Fruit fly (Drosophila melanogaster) whole organism, prepupa: Measurements from ENCODE around the gene CG15468.

Experiments
- CG10631 ChIP-seq: fragments of 200-800 bp; sonication (Bioruptor generic); optimal IDR thresholded peaks from 2 replicates; lab custom pipeline; 2016; ENCODE audit warnings: missing biosample characterization, missing genetic modification characterization
- CG10669 ChIP-seq: fragments of 200-800 bp; sonication (Bioruptor generic); optimal IDR thresholded peaks from 3 replicates; lab custom pipeline; 2018; ENCODE audit warnings: missing biosample characterization, mild to moderate bottlenecking, missing genetic modification characterization, moderate library complexity
- CG11294 ChIP-seq: fragments of 200-800 bp; sonication (Bioruptor generic); IDR thresholded peaks from 2 replicates; pipeline ENCODE4 v1.3.6; 2022; ENCODE audit warnings: missing biosample characterization, missing genetic modification characterization
- CG11762 ChIP-seq: fragments of 200-800 bp; sonication (Bioruptor generic); optimal IDR thresholded peaks from 3 replicates; lab custom pipeline; 2016; ENCODE audit warnings: missing biosample characterization, missing genetic modification characterization; ENCODE audit not compliant: insufficient read depth
- CG1621 ChIP-seq: fragments of 200-800 bp; sonication (Bioruptor generic); optimal IDR thresholded peaks from 3 replicates; lab custom pipeline; 2018; ENCODE audit warnings: missing biosample characterization, mild to moderate bottlenecking, missing genetic modification characterization
- CG16779 ChIP-seq: fragments of 200-800 bp; sonication (Bioruptor generic); optimal IDR thresholded peaks from 3 replicates; lab custom pipeline; 2017; ENCODE audit warnings: missing biosample characterization, mild to moderate bottlenecking, missing genetic modification characterization
- CG3032 ChIP-seq: fragments of 200-800 bp; optimal IDR thresholded peaks from 2 replicates; lab custom pipeline; 2019; ENCODE audit warnings: missing biosample characterization, mild to moderate bottlenecking, missing genetic modification characterization, moderate library complexity
- CG32006 ChIP-seq: fragments of 200-800 bp; sonication (Bioruptor generic); optimal IDR thresholded peaks from 3 replicates; lab custom pipeline; 2017; ENCODE audit warnings: missing biosample characterization, mild to moderate bottlenecking, missing genetic modification characterization
- CG34406 ChIP-seq: fragments of 200-800 bp; sonication (Bioruptor generic); optimal IDR thresholded peaks from 3 replicates; lab custom pipeline; 2016; ENCODE audit warnings: missing biosample characterization, missing genetic modification characterization
- CG6276 ChIP-seq: fragments of 200-800 bp; sonication (Bioruptor generic); optimal IDR thresholded peaks from 2 replicates; lab custom pipeline; 2017; ENCODE audit warnings: missing biosample characterization, mild to moderate bottlenecking, missing genetic modification characterization
- CG6808 ChIP-seq: fragments of 200-800 bp; sonication (Bioruptor generic); optimal IDR thresholded peaks from 3 replicates; lab custom pipeline; 2017; ENCODE audit warnings: missing biosample characterization, missing genetic modification characterization, mild to moderate bottlenecking, moderate library complexity, missing genetic modification reagents
- CG7368 ChIP-seq: fragments of 200-800 bp; sonication (Bioruptor generic); optimal IDR thresholded peaks from 3 replicates; lab custom pipeline; 2016; ENCODE audit warnings: missing biosample characterization, missing genetic modification characterization
- Eip75B ChIP-seq: fragments of 200-800 bp; sonication (Bioruptor generic); optimal IDR thresholded peaks from 3 replicates; lab custom pipeline; 2016; ENCODE audit warnings: missing biosample characterization, missing genetic modification characterization
- Ets21C ChIP-seq: fragments of 200-800 bp; sonication (Bioruptor generic); optimal IDR thresholded peaks from 3 replicates; lab custom pipeline; 2016; ENCODE audit warnings: missing biosample characterization, missing genetic modification characterization
- Gug ChIP-seq: fragments of 200-800 bp; sonication (Bioruptor generic); IDR thresholded peaks from 2 replicates; pipeline ENCODE4 v1.3.6; 2022; ENCODE audit warnings: missing biosample characterization, missing genetic modification characterization
- Hr39 ChIP-seq: fragments of 200-800 bp; sonication (Bioruptor generic); optimal IDR thresholded peaks from 2 replicates; lab custom pipeline; 2016; ENCODE audit warnings: missing biosample characterization, missing genetic modification characterization
- Hr4 ChIP-seq: fragments of 200-800 bp; sonication (Bioruptor generic); optimal IDR thresholded peaks from 3 replicates; lab custom pipeline; 2016; ENCODE audit warnings: missing biosample characterization, missing genetic modification characterization
- Met ChIP-seq: fragments of 200-800 bp; sonication (Bioruptor generic); optimal IDR thresholded peaks from 3 replicates; lab custom pipeline; 2016; ENCODE audit warnings: missing biosample characterization, missing genetic modification characterization
- Sox15 ChIP-seq: fragments of 200-800 bp; sonication (Bioruptor generic); optimal IDR thresholded peaks from 3 replicates; lab custom pipeline; 2016; ENCODE audit warnings: missing biosample characterization, missing genetic modification characterization
- cyc ChIP-seq: fragments of 200-800 bp; sonication (Bioruptor generic); optimal IDR thresholded peaks from 3 replicates; lab custom pipeline; 2016; ENCODE audit warnings: missing biosample characterization, missing genetic modification characterization
- dac ChIP-seq: fragments of 200-800 bp; sonication (Bioruptor generic); optimal IDR thresholded peaks from 2 replicates; lab custom pipeline; 2017; ENCODE audit warnings: missing biosample characterization, mild to moderate bottlenecking, missing genetic modification characterization
- fd59A ChIP-seq: fragments of 200-800 bp; sonication (Bioruptor generic); optimal IDR thresholded peaks from 2 replicates; lab custom pipeline; 2017; ENCODE audit warnings: missing biosample characterization, mild to moderate bottlenecking, missing genetic modification characterization, missing genetic modification reagents
- fd85E ChIP-seq: fragments of 200-800 bp; sonication (Bioruptor generic); optimal IDR thresholded peaks from 3 replicates; lab custom pipeline; 2016; ENCODE audit warnings: missing biosample characterization, missing genetic modification characterization
- fkh ChIP-seq: fragments of 200-800 bp; sonication (Bioruptor generic); optimal IDR thresholded peaks from 3 replicates; lab custom pipeline; 2017; ENCODE audit warnings: missing biosample characterization, mild to moderate bottlenecking, missing genetic modification characterization, moderate library complexity
- lz ChIP-seq: fragments of 200-800 bp; sonication (Bioruptor generic); optimal IDR thresholded peaks from 3 replicates; lab custom pipeline; 2016; ENCODE audit warnings: missing biosample characterization, missing genetic modification characterization
- salr ChIP-seq, 2 experiments: fragments of 200-800 bp; sonication (Bioruptor generic); optimal IDR thresholded peaks; 3 replicates each; lab custom pipeline; 2016 to 2018; ENCODE audit warnings: missing biosample characterization in 2 of 2, missing genetic modification characterization in 2 of 2, mild to moderate bottlenecking in 1 of 2
- spab ChIP-seq: fragments of 200-800 bp; sonication (Bioruptor generic); optimal IDR thresholded peaks from 2 replicates; lab custom pipeline; 2017; ENCODE audit warnings: missing biosample characterization, mild to moderate bottlenecking, missing genetic modification characterization, missing genetic modification reagents
- vri ChIP-seq: fragments of 200-800 bp; sonication (Bioruptor generic); optimal IDR thresholded peaks from 3 replicates; lab custom pipeline; 2016; ENCODE audit warnings: missing biosample characterization, mild to moderate bottlenecking, missing genetic modification characterization

CG15468 gene

DNA sequence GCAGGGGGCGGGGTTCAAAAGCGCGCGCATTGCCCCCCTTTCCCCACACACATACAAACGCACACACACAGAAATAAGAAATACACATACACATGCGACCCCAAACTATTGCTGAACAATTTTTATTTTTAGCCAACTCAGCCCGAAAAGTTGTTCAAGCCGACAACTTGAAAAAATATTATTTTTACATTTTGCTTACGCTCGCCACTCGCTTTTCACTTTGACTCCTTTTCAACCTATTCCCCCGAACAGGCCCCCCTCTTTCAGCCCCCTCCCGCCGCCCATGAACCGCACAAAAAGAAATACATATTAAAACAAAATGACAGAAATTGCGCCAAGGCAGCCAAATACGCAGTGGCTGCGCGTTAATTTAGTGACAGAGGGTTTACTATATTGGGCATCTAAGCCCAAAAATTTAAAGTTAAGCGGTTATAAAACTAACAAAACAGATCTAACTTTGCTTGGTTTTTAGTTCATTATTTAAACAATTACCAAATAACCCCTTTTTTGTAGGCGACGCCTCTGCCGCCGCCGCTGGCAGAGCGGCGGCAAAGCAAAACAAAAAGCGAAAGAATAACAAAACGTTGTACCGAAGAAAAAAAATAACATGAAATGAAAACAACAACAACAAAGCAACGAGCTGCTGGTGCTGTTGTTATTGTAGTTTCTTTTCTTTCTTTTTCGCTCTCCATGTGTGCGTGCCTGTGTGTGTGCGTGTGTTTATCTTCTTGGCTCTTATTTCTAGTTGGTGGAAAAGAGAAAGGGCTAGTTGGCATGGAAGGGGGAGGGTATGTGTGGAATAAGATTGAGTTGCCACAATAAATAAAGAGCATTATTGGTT, 50.8 kb downstream of the CG15468 start (continued):
- TF ChIP-seq salr (GFP tag; optimal IDR thresholded peaks at IDR 0.05; lab: Kevin White, UChicago) (peak; percentile 100), CG1621 (tag; lab: Kevin White, UChicago) (peak; percentile 100), Ets21C (GFP tag; lab: Kevin White, UChicago) (peak; percentile 100), lz (GFP tag; lab: Kevin White, UChicago) (peak; percentile 100), Hr39 (GFP tag; lab: Kevin White, UChicago) (peak; percentile 100), fkh (GFP tag; lab: Kevin White, UChicago) (peak; percentile 97), cyc (peak; percentile 100), CG3032 (tag; lab: Kevin White, UChicago) (peak; percentile 100), CG11294 (GFP tag; lab: Robert Waterston, UW) (peak; percentile 99), Gug (GFP tag; lab: Robert Waterston, UW) (peak; percentile 100), CG7368 (peak; percentile 100), CG11762 (GFP tag; lab: Kevin White, UChicago) (peak; percentile 100), vri (GFP tag; lab: Kevin White, UChicago) (peak; percentile 100), CG10669 (peak; percentile 100), Sox15 (GFP tag; lab: Kevin White, UChicago) (peak; percentile 100), CG6276 (peak; percentile 100), dac (GFP tag; lab: Kevin White, UChicago) (peak; percentile 100), Met (peak; percentile 100), CG16779 (tag; lab: Kevin White, UChicago) (peak; percentile 99), fd85E (GFP tag; lab: Kevin White, UChicago) (peak; percentile 99), CG32006 (GFP tag; lab: Kevin White, UChicago) (peak; percentile 100), CG6808 (peak; percentile 99), CG34406 (GFP tag; lab: Kevin White, UChicago) (peak; percentile 100), Eip75B (GFP tag; lab: Kevin White, UChicago) (peak; percentile 100), Hr4 (GFP tag; lab: Kevin White, UChicago) (peak; percentile 100), CG10631 (GFP tag; lab: Kevin White, UChicago) (peak; percentile 100), spab (GFP tag; lab: Kevin White, UChicago) (peak; percentile 100), fd59A (GFP tag; lab: Kevin White, UChicago) (peak; percentile 100)
